Fruit fly (Drosophila melanogaster) whole organism, wandering third instar larva: ENCODE measurements around the gene yellow-h.

ENCODE experiments used
- CrebA ChIP-seq: fragments of 200-800 bp; sonication (Bioruptor generic); optimal IDR thresholded peaks from 2 replicates; lab custom pipeline; 2016; ENCODE audit warnings: missing biosample characterization, mild to moderate bottlenecking, missing genetic modification characterization, borderline replicate concordance
- Dif ChIP-seq: fragments of 200-275, 200-300 bp; sonication (Bioruptor generic); optimal IDR thresholded peaks from 2 replicates; lab custom pipeline; 2018; ENCODE audit warnings: missing biosample characterization, missing genetic modification characterization; ENCODE audit not compliant: partially characterized antibody
- GATAd ChIP-seq: sonication (Bioruptor generic); optimal IDR thresholded peaks from 2 replicates; lab custom pipeline; 2016; ENCODE audit warnings: missing biosample characterization, missing genetic modification characterization
- OdsH ChIP-seq: fragments of 200-800 bp; sonication (Bioruptor generic); optimal IDR thresholded peaks from 2 replicates; lab custom pipeline; 2016; ENCODE audit warnings: missing biosample characterization, mild to moderate bottlenecking, missing genetic modification characterization
- Sp1 ChIP-seq: fragments of 200-800 bp; sonication (Bioruptor generic); optimal IDR thresholded peaks from 3 replicates; lab custom pipeline; 2019; ENCODE audit warnings: missing biosample characterization, mild to moderate bottlenecking, missing genetic modification characterization, moderate library complexity
- fru ChIP-seq: fragments of 200-800 bp; sonication (Bioruptor generic); optimal IDR thresholded peaks from 3 replicates; lab custom pipeline; 2016; ENCODE audit warnings: missing biosample characterization, mild to moderate bottlenecking, missing genetic modification characterization
- pan ChIP-seq: fragments of >200 bp; optimal IDR thresholded peaks from 2 replicates; lab custom pipeline; 2017
- psq ChIP-seq: fragments of 200-800 bp; sonication (Bioruptor generic); optimal IDR thresholded peaks from 3 replicates; lab custom pipeline; 2017; ENCODE audit warnings: missing biosample characterization, mild to moderate bottlenecking, missing genetic modification characterization, moderate library complexity
- sage ChIP-seq: fragments of 200-800 bp; sonication (Bioruptor generic); optimal IDR thresholded peaks from 2 replicates; lab custom pipeline; 2016; ENCODE audit warnings: missing biosample characterization, mild to moderate bottlenecking, missing genetic modification characterization
- tai ChIP-seq: sonication (Bioruptor generic); optimal IDR thresholded peaks from 2 replicates; lab custom pipeline; 2016; ENCODE audit warnings: missing biosample characterization, missing genetic modification characterization

- no peak for TF ChIP-seq fru
- no peak for TF ChIP-seq pan (lab: Kevin White, UChicago)
- TF ChIP-seq psq (GFP tag; lab: Kevin White, UChicago): no peak
- no peak for TF ChIP-seq tai (GFP tag; lab: Kevin White, UChicago)
- TF ChIP-seq CrebA (GFP tag; lab: Kevin White, UChicago): no peak
- no peak for TF ChIP-seq OdsH (GFP tag; lab: Kevin White, UChicago)
- TF ChIP-seq sage (GFP tag; lab: Kevin White, UChicago): no peak
- TF ChIP-seq GATAd (GFP tag; lab: Kevin White, UChicago): no peak
- TF ChIP-seq Sp1 (GFP tag; lab: Kevin White, UChicago): no peak
- TF ChIP-seq Dif: no peak
Observed at dm6 chr4:276325-276724, 48.6 kb downstream of the yellow-h start, which contains the start of gene NfI.
